Fruit fly (Drosophila melanogaster) whole organism, embryonic: Measurements from ENCODE around the gene Ccn.

Source experiments
- Blimp-1 ChIP-seq: fragments of 200-800 bp; sonication (Bioruptor generic); optimal IDR thresholded peaks from 3 replicates; lab custom pipeline; 2018; ENCODE audit warnings: missing biosample characterization, missing genetic modification characterization, mild to moderate bottlenecking, moderate library complexity, missing genetic modification reagents
- C15 ChIP-seq: fragments of 200-800 bp; sonication (Bioruptor generic); IDR thresholded peaks from 3 replicates; pipeline ENCODE4 v1.3.6; 2022; ENCODE audit warnings: missing biosample characterization, missing genetic modification characterization
- CG11723 ChIP-seq: fragments of 200-800 bp; sonication (Bioruptor generic); optimal IDR thresholded peaks from 2 replicates; lab custom pipeline; 2017; ENCODE audit warnings: missing biosample characterization, mild to moderate bottlenecking, missing genetic modification characterization
- CG12769 ChIP-seq: fragments of 200-800 bp; sonication (Bioruptor generic); optimal IDR thresholded peaks from 2 replicates; lab custom pipeline; 2019; ENCODE audit warnings: missing biosample characterization, mild to moderate bottlenecking, missing genetic modification characterization, moderate library complexity
- CG12942 ChIP-seq: fragments of 200-800 bp; sonication (Bioruptor generic); optimal IDR thresholded peaks from 3 replicates; lab custom pipeline; 2016; ENCODE audit warnings: missing biosample characterization, missing genetic modification characterization
- CG15269 ChIP-seq: fragments of 200-800 bp; sonication (Bioruptor generic); optimal IDR thresholded peaks from 2 replicates; lab custom pipeline; 2018; ENCODE audit warnings: missing biosample characterization, mild to moderate bottlenecking, missing genetic modification characterization, moderate library complexity
- CG15479 ChIP-seq: fragments of 200-800 bp; sonication (Bioruptor generic); optimal IDR thresholded peaks from 3 replicates; lab custom pipeline; 2019; ENCODE audit warnings: missing biosample characterization, mild to moderate bottlenecking, missing genetic modification characterization, moderate library complexity
- CG17802 ChIP-seq: fragments of 200-800 bp; sonication (Bioruptor generic); optimal IDR thresholded peaks from 2 replicates; lab custom pipeline; 2018; ENCODE audit warnings: missing biosample characterization, mild to moderate bottlenecking, missing genetic modification characterization, moderate library complexity
- CG17829 ChIP-seq: fragments of 200-800 bp; optimal IDR thresholded peaks from 2 replicates; lab custom pipeline; 2019; ENCODE audit warnings: missing biosample characterization, mild to moderate bottlenecking, missing genetic modification characterization, moderate library complexity
- CG18011 ChIP-seq: fragments of 200-800 bp; sonication (Bioruptor generic); optimal IDR thresholded peaks from 2 replicates; lab custom pipeline; 2017; ENCODE audit warnings: missing biosample characterization, missing genetic modification characterization, mild to moderate bottlenecking, moderate library complexity, missing genotype
- CG18262 ChIP-seq: fragments of 200-800 bp; optimal IDR thresholded peaks from 3 replicates; lab custom pipeline; 2019; ENCODE audit warnings: missing biosample characterization, mild to moderate bottlenecking, missing genetic modification characterization, moderate library complexity
- CG30403 ChIP-seq: fragments of 200-800 bp; sonication (Bioruptor generic); optimal IDR thresholded peaks from 3 replicates; lab custom pipeline; 2016; ENCODE audit warnings: missing biosample characterization, missing genetic modification characterization
- CG31388 ChIP-seq: fragments of 200-800 bp; sonication (Bioruptor generic); optimal IDR thresholded peaks from 2 replicates; lab custom pipeline; 2016; ENCODE audit warnings: missing biosample characterization, missing genetic modification characterization
- CG4404 ChIP-seq: fragments of 200-800 bp; sonication (Bioruptor generic); IDR thresholded peaks from 2 replicates; pipeline ENCODE4 v1.3.6; 2022; ENCODE audit warnings: missing biosample characterization, missing genetic modification characterization
- CG8290 ChIP-seq, 3 experiments: fragments of 200-800 bp; sonication (Bioruptor generic); optimal IDR thresholded peaks; 2 replicates each; lab custom pipeline; 2016 to 2019; ENCODE audit warnings: missing biosample characterization in 3 of 3, missing genetic modification characterization in 3 of 3, mild to moderate bottlenecking in 2 of 3, moderate library complexity in 1 of 3
- E2f2 ChIP-seq: fragments of 200-800 bp; sonication (Bioruptor generic); IDR thresholded peaks from 2 replicates; pipeline ENCODE4 v1.3.6; 2022; ENCODE audit warnings: missing biosample characterization, missing genetic modification characterization
- Gug ChIP-seq: fragments of 200-800 bp; sonication (Bioruptor generic); IDR thresholded peaks from 4 replicates; pipeline ENCODE4 v1.3.6; 2022; ENCODE audit warnings: missing biosample characterization, missing genetic modification characterization
- H2.0 ChIP-seq: fragments of 200-800 bp; sonication (Bioruptor generic); IDR thresholded peaks from 2 replicates; pipeline ENCODE4 v1.3.6; 2022; ENCODE audit warnings: missing biosample characterization, missing genetic modification characterization
- HLHmδ ChIP-seq: fragments of 200-800 bp; sonication (Bioruptor generic); optimal IDR thresholded peaks from 2 replicates; lab custom pipeline; 2018; ENCODE audit warnings: missing biosample characterization, mild to moderate bottlenecking, missing genetic modification characterization, moderate library complexity
- Hand ChIP-seq: fragments of 200-800 bp; sonication (Bioruptor generic); optimal IDR thresholded peaks from 2 replicates; lab custom pipeline; 2017; ENCODE audit warnings: mild to moderate bottlenecking, missing biosample characterization, missing genetic modification reagents, missing genetic modification characterization
- Hmr ChIP-seq: fragments of 200-800 bp; sonication (Bioruptor generic); optimal IDR thresholded peaks from 3 replicates; lab custom pipeline; 2017; ENCODE audit warnings: mild to moderate bottlenecking, missing biosample characterization, missing genetic modification reagents, missing genetic modification characterization
- Lim3 ChIP-seq: fragments of 200-800 bp; sonication (Bioruptor generic); IDR thresholded peaks from 2 replicates; pipeline ENCODE4 v1.3.6; 2022; ENCODE audit warnings: missing biosample characterization, missing genetic modification characterization
- Max ChIP-seq: fragments of 200-800 bp; sonication (Bioruptor generic); optimal IDR thresholded peaks from 2 replicates; lab custom pipeline; 2016; ENCODE audit warnings: missing biosample characterization, mild to moderate bottlenecking, missing genetic modification characterization
- Myb ChIP-seq: fragments of 200-800 bp; sonication (Bioruptor generic); optimal IDR thresholded peaks from 2 replicates; lab custom pipeline; 2016; ENCODE audit warnings: missing biosample characterization, missing genetic modification characterization
- Oli ChIP-seq: fragments of 200-800 bp; sonication (Bioruptor generic); optimal IDR thresholded peaks from 2 replicates; lab custom pipeline; 2018; ENCODE audit warnings: missing biosample characterization, mild to moderate bottlenecking, missing genetic modification characterization, moderate library complexity
- Opbp ChIP-seq: fragments of 200-800 bp; sonication (Bioruptor generic); IDR thresholded peaks from 3 replicates; pipeline ENCODE4 v1.3.6; 2022; ENCODE audit warnings: missing biosample characterization, missing genetic modification characterization; ENCODE audit not compliant: partially characterized antibody
- Ravus ChIP-seq: fragments of 200-800 bp; sonication (Bioruptor generic); IDR thresholded peaks from 2 replicates; pipeline ENCODE4 v1.3.6; 2022; ENCODE audit warnings: missing biosample characterization, missing genetic modification characterization
- Spps ChIP-seq: fragments of 200-800 bp; sonication (Bioruptor generic); optimal IDR thresholded peaks from 2 replicates; lab custom pipeline; 2018; ENCODE audit warnings: missing biosample characterization, mild to moderate bottlenecking, missing genetic modification characterization
- Xrp1 ChIP-seq: fragments of 200-800 bp; sonication (Bioruptor generic); IDR thresholded peaks from 2 replicates; pipeline ENCODE4 v1.3.6; 2022; ENCODE audit warnings: missing biosample characterization, missing genetic modification characterization
- dati ChIP-seq: fragments of 200-800 bp; sonication (Bioruptor generic); IDR thresholded peaks from 2 replicates; pipeline ENCODE4 v1.3.6; 2022; ENCODE audit warnings: missing biosample characterization, missing genetic modification characterization
- gem ChIP-seq: fragments of 200-800 bp; sonication (Bioruptor generic); optimal IDR thresholded peaks from 2 replicates; lab custom pipeline; 2019; ENCODE audit warnings: missing biosample characterization, mild to moderate bottlenecking, missing genetic modification characterization, moderate library complexity
- grn ChIP-seq: fragments of 200-800 bp; sonication (Bioruptor generic); optimal IDR thresholded peaks from 3 replicates; lab custom pipeline; 2017; ENCODE audit warnings: missing biosample characterization, missing genetic modification characterization
- ham ChIP-seq: fragments of 200-800 bp; sonication (Bioruptor generic); IDR thresholded peaks from 2 replicates; pipeline ENCODE4 v1.3.6; 2022; ENCODE audit warnings: missing biosample characterization, missing genetic modification characterization
- lilli ChIP-seq: fragments of 200-800 bp; sonication (Bioruptor generic); optimal IDR thresholded peaks from 3 replicates; lab custom pipeline; 2016; ENCODE audit warnings: missing biosample characterization, missing genetic modification characterization
- lov ChIP-seq, 2 experiments: fragments of 200-800 bp in 1 of 2; fragments of >200 bp in 1 of 2; sonication (Bioruptor generic) in 1 of 2; IDR thresholded peaks in 1 of 2; optimal IDR thresholded peaks in 1 of 2; 2 replicates in 1 of 2; 3 replicates in 1 of 2; pipeline versions ENCODE4 v1.3.6 to Lab custom; 2017 to 2022; ENCODE audit warnings: missing biosample characterization in 1 of 2, missing genetic modification characterization in 1 of 2
- mam ChIP-seq: fragments of 200-800 bp; sonication (Bioruptor generic); optimal IDR thresholded peaks from 3 replicates; lab custom pipeline; 2016; ENCODE audit warnings: missing biosample characterization, missing genetic modification characterization
- odd ChIP-seq: fragments of 200-800 bp; sonication (Bioruptor generic); optimal IDR thresholded peaks from 2 replicates; lab custom pipeline; 2017; ENCODE audit warnings: missing biosample characterization, mild to moderate bottlenecking, missing genetic modification characterization
- otp ChIP-seq: fragments of 200-800 bp; sonication (Bioruptor generic); IDR thresholded peaks from 3 replicates; pipeline ENCODE4, ENCODE4 v1.3.6; 2022; ENCODE audit warnings: missing biosample characterization, missing genetic modification characterization
- row ChIP-seq: fragments of 200-800 bp; sonication (Bioruptor generic); IDR thresholded peaks from 3 replicates; pipeline ENCODE4 v1.3.6; 2022; ENCODE audit warnings: missing biosample characterization, missing genetic modification characterization
- sd ChIP-seq: fragments of 200-800 bp; sonication (Bioruptor generic); optimal IDR thresholded peaks from 3 replicates; lab custom pipeline; 2018; ENCODE audit warnings: missing biosample characterization, mild to moderate bottlenecking, missing genetic modification characterization, moderate library complexity
- stwl ChIP-seq: fragments of 200-800 bp; sonication (Bioruptor generic); optimal IDR thresholded peaks from 3 replicates; lab custom pipeline; 2018; ENCODE audit warnings: missing biosample characterization, mild to moderate bottlenecking, missing genetic modification characterization, moderate library complexity
- tap ChIP-seq: fragments of 200-800 bp; optimal IDR thresholded peaks from 3 replicates; lab custom pipeline; 2019; ENCODE audit warnings: missing biosample characterization, mild to moderate bottlenecking, missing genetic modification characterization, moderate library complexity
- tgo ChIP-seq: fragments of 200-800 bp; sonication (Bioruptor generic); IDR thresholded peaks from 3 replicates; pipeline ENCODE4 v1.3.6; 2022; ENCODE audit warnings: missing biosample characterization, missing genetic modification characterization
- toy ChIP-seq: fragments of 200-800 bp; sonication (Bioruptor generic); IDR thresholded peaks from 2 replicates; pipeline ENCODE4 v1.3.6; 2022; ENCODE audit warnings: missing biosample characterization, missing genetic modification characterization
- vnd ChIP-seq: fragments of 200-800 bp; sonication (Bioruptor generic); IDR thresholded peaks from 3 replicates; pipeline ENCODE4 v1.3.6; 2022; ENCODE audit warnings: missing biosample characterization, missing genetic modification characterization; ENCODE audit not compliant: partially characterized antibody

The Ccn gene

dm6 chr3L:17657728-17658379 is 32.0 kb upstream of the Ccn start (continued):
- TF ChIP-seq ham (GFP tag; lab: Robert Waterston, UW) (no peak), CG17829 (peak; percentile 50), CG15479 (GFP tag; lab: Kevin White, UChicago) (peak; percentile 7), CG17802 (no peak)

- TF ChIP-seq lov (optimal IDR thresholded peaks at IDR 0.05; lab: Kevin White, UChicago) (no peak), lov (GFP tag; IDR thresholded peaks at IDR 0.05; lab: Robert Waterston, UW) (peak; percentile 87), grn (GFP tag; lab: Kevin White, UChicago) (peak; percentile 30), toy (GFP tag; lab: Robert Waterston, UW) (peak; percentile 85), lilli (GFP tag; lab: Kevin White, UChicago) (peak; percentile 97), CG12769 (peak; percentile 97), Hand (GFP tag; lab: Kevin White, UChicago) (peak; percentile 69), Gug (GFP tag; lab: Robert Waterston, UW) (peak; percentile 96), otp (GFP tag; lab: Robert Waterston, UW) (peak; percentile 94), Blimp-1 (GFP tag; lab: Kevin White, UChicago) (peak; percentile 81), CG15269 (tag; lab: Kevin White, UChicago) (peak; percentile 83), CG8290 (GFP tag; optimal IDR thresholded peaks at IDR 0.05; lab: Kevin White, UChicago) (peak; percentile 62), CG8290 (tag; optimal IDR thresholded peaks at IDR 0.05; lab: Kevin White, UChicago) (peak in 1 of 2 experiments; percentile 99), E2f2 (GFP tag; lab: Robert Waterston, UW) (peak; percentile 73), Lim3 (GFP tag; lab: Robert Waterston, UW) (peak; percentile 74; the same call in 1 of the 2 replicates), CG18011 (peak; percentile 76), gem (tag; lab: Kevin White, UChicago) (peak; percentile 88), H2.0 (GFP tag; lab: Robert Waterston, UW) (peak; percentile 89), dati (GFP tag; lab: Robert Waterston, UW) (peak; percentile 76), Spps (tag; lab: Kevin White, UChicago) (peak; percentile 63), Opbp (no peak), tgo (peak; percentile 91), Hmr (GFP tag; lab: Kevin White, UChicago) (peak; percentile 92), CG18262 (peak; percentile 68), Myb (GFP tag; lab: Kevin White, UChicago) (peak; percentile 83), CG17802 (peak; percentile 65), row (GFP tag; lab: Robert Waterston, UW) (peak; percentile 93), HLHmδ (GFP tag; lab: Kevin White, UChicago) (peak; percentile 51), tap (tag; lab: Kevin White, UChicago) (peak; percentile 81), mam (GFP tag; lab: Kevin White, UChicago) (peak; percentile 96), stwl (tag; lab: Kevin White, UChicago) (no peak), CG31388 (GFP tag; lab: Kevin White, UChicago) (peak; percentile 68), CG4404 (GFP tag; lab: Robert Waterston, UW) (peak; percentile 76), Ravus (GFP tag; lab: Robert Waterston, UW) (peak; percentile 77), odd (GFP tag; lab: Kevin White, UChicago) (peak; percentile 78), C15 (peak; percentile 91), sd (tag; lab: Kevin White, UChicago) (peak; percentile 73), vnd (no peak), CG30403 (GFP tag; lab: Kevin White, UChicago) (peak; percentile 80), Oli (peak; percentile 73), CG12942 (peak; percentile 82), CG11723 (GFP tag; lab: Kevin White, UChicago) (peak; percentile 78), Max (GFP tag; lab: Kevin White, UChicago) (peak; percentile 62), Xrp1 (GFP tag; lab: Robert Waterston, UW) (peak; percentile 89)
These were observed 31.2 kb upstream of the Ccn start for dm6 chr3L:17658423-17659267.
